Worm (Caenorhabditis elegans): ENCODE data around the gene hsp-12.2.

- TF ChIP-seq ztf-4 (tag; optimal IDR thresholded peaks at IDR 0.05) (no peak), skn-1 (tag; optimal IDR thresholded peaks at IDR 0.05) (no peak), elt-3 (tag; optimal IDR thresholded peaks at IDR 0.05) (no peak), elt-1 (tag; optimal IDR thresholded peaks at IDR 0.05) (no peak), lin-39 (tag; optimal IDR thresholded peaks at IDR 0.05) (no peak), blmp-1 (tag; optimal IDR thresholded peaks at IDR 0.05; ENCODE audit: insufficient read depth) (no peak), lin-13 (GFP tag; optimal IDR thresholded peaks at IDR 0.05) (no peak)
Measured at ce11 chrIII:8115877-8116276, 22.0 kb upstream of the hsp-12.2 start.

All from whole organism, L2 larva.